Worm (Caenorhabditis elegans): ENCODE results near the gene decr-1.2.

DNA sequence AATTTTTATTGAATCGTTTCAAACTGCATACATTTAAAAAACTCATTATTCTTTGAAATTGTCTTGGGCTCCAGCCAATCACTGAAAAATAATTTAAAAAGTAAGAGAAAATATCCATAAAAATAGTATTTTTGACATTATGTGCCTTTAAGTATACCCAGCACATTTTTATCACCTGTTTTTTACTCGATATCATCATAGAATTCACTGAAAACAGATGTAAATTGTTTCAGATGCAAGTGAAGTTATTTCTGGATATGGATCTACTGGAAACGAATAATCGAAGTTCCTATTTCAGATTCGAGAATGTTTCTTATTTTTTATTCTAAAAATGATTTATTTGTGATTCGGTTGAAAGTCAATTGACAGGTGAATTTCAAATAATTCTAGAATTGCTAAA lies 9.2 kb downstream of the decr-1.2 start:
- TF ChIP-seq hlh-1 (tag; optimal IDR thresholded peaks at IDR 0.05) (no peak), unc-120 (tag; optimal IDR thresholded peaks at IDR 0.05; ENCODE audit: poor library complexity, severe bottlenecking) (no peak), mep-1 (tag; optimal IDR thresholded peaks at IDR 0.05) (no peak), lin-13 (tag; optimal IDR thresholded peaks at IDR 0.05) (no peak), flh-1 (GFP tag; optimal IDR thresholded peaks at IDR 0.05) (no peak), unc-62 (GFP tag; optimal IDR thresholded peaks at IDR 0.05) (no peak), ztf-11 (tag; optimal IDR thresholded peaks at IDR 0.05) (no peak), ceh-83 (GFP tag; optimal IDR thresholded peaks at IDR 0.05) (no peak), nhr-28 (tag; optimal IDR thresholded peaks at IDR 0.05) (no peak), elt-1 (tag; optimal IDR thresholded peaks at IDR 0.05; ENCODE audit: borderline replicate concordance, insufficient read depth) (no peak), snpc-4 (tag; optimal IDR thresholded peaks at IDR 0.05) (no peak)

All from whole organism, mixed stage, embryonic.